Fruit fly (Drosophila melanogaster) whole organism, adult: ENCODE data around the gene Rdh.

Experiments used
- CG11617 ChIP-seq: fragments of 200-800 bp; sonication (Bioruptor generic); optimal IDR thresholded peaks from 2 replicates; lab custom pipeline; 2017; ENCODE audit warnings: mild to moderate bottlenecking, missing biosample characterization, missing genetic modification reagents, missing genetic modification characterization
- CG12768 ChIP-seq: fragments of 200-800 bp; sonication (Bioruptor generic); optimal IDR thresholded peaks from 2 replicates; lab custom pipeline; 2017; ENCODE audit warnings: missing biosample characterization, missing genetic modification characterization, mild to moderate bottlenecking, moderate library complexity, missing genetic modification reagents
- CG14711 ChIP-seq: fragments of 200-800 bp; sonication (Bioruptor generic); optimal IDR thresholded peaks from 2 replicates; lab custom pipeline; 2018; ENCODE audit warnings: missing biosample characterization, mild to moderate bottlenecking, missing genetic modification characterization, moderate library complexity
- CG1620 ChIP-seq: fragments of 200-800 bp; sonication (Bioruptor generic); optimal IDR thresholded peaks from 2 replicates; lab custom pipeline; 2016; ENCODE audit warnings: missing biosample characterization, missing genetic modification characterization
- CG33017 ChIP-seq: fragments of 200-800 bp; sonication (Bioruptor generic); optimal IDR thresholded peaks from 2 replicates; lab custom pipeline; 2018; ENCODE audit warnings: missing biosample characterization, mild to moderate bottlenecking, missing genetic modification characterization, moderate library complexity
- CG5204 ChIP-seq: fragments of 200-800 bp; sonication (Bioruptor generic); optimal IDR thresholded peaks from 2 replicates; lab custom pipeline; 2016; ENCODE audit warnings: missing biosample characterization, missing genetic modification characterization
- CG7045 ChIP-seq: fragments of 200-800 bp; sonication (Bioruptor generic); optimal IDR thresholded peaks from 2 replicates; lab custom pipeline; 2017; ENCODE audit warnings: missing biosample characterization, mild to moderate bottlenecking, missing genetic modification characterization
- CG7101 ChIP-seq: fragments of 200-800 bp; sonication (Bioruptor generic); optimal IDR thresholded peaks from 2 replicates; lab custom pipeline; 2018; ENCODE audit warnings: missing biosample characterization, mild to moderate bottlenecking, missing genetic modification characterization, moderate library complexity
- Clk ChIP-seq: fragments of 200-800 bp; sonication (Bioruptor generic); optimal IDR thresholded peaks from 2 replicates; lab custom pipeline; 2017; ENCODE audit warnings: missing biosample characterization, missing genetic modification characterization
- Crg-1 ChIP-seq: fragments of 200-800 bp; sonication (Bioruptor generic); optimal IDR thresholded peaks from 2 replicates; lab custom pipeline; 2016; ENCODE audit warnings: missing biosample characterization, missing genetic modification characterization
- Hr96 ChIP-seq: fragments of 200-800 bp; sonication (Bioruptor generic); optimal IDR thresholded peaks from 2 replicates; lab custom pipeline; 2016; ENCODE audit warnings: missing biosample characterization, missing genetic modification characterization
- Mnt ChIP-seq: fragments of 200-800 bp; sonication (Bioruptor generic); optimal IDR thresholded peaks from 2 replicates; lab custom pipeline; 2016; ENCODE audit warnings: missing biosample characterization, mild to moderate bottlenecking, missing genetic modification characterization
- bab1 ChIP-seq: fragments of 200-800 bp; sonication (Bioruptor generic); optimal IDR thresholded peaks from 3 replicates; lab custom pipeline; 2019; ENCODE audit warnings: missing biosample characterization, mild to moderate bottlenecking, missing genetic modification characterization, moderate library complexity
- cic ChIP-seq: fragments of 200-800 bp; sonication (Bioruptor generic); optimal IDR thresholded peaks from 2 replicates; lab custom pipeline; 2017; ENCODE audit warnings: missing biosample characterization, mild to moderate bottlenecking, missing genetic modification characterization, moderate library complexity
- cnc ChIP-seq, 2 experiments: fragments of >200 bp; optimal IDR thresholded peaks; 2 replicates each; lab custom pipeline; 2017
- kay ChIP-seq: fragments of 200-800 bp; sonication (Bioruptor generic); peaks from one replicate; lab custom pipeline; 2016; ENCODE audit warnings: missing biosample characterization, missing genetic modification characterization, borderline replicate concordance
- ovo ChIP-seq: fragments of 200-800 bp; sonication (Bioruptor generic); optimal IDR thresholded peaks from 2 replicates; lab custom pipeline; 2016; ENCODE audit warnings: missing biosample characterization, missing genetic modification characterization
- pad ChIP-seq: fragments of 200-800 bp; sonication (Bioruptor generic); optimal IDR thresholded peaks from 3 replicates; lab custom pipeline; 2017; ENCODE audit warnings: missing biosample characterization, missing genetic modification characterization, mild to moderate bottlenecking, moderate library complexity, missing genetic modification reagents
- tj ChIP-seq: fragments of 200-800 bp; sonication (Bioruptor generic); optimal IDR thresholded peaks from 3 replicates; lab custom pipeline; 2017; ENCODE audit warnings: missing biosample characterization, mild to moderate bottlenecking, missing genetic modification characterization, moderate library complexity
- toe ChIP-seq: fragments of 200-800 bp; sonication (Bioruptor generic); optimal IDR thresholded peaks from 2 replicates; lab custom pipeline; 2016; ENCODE audit warnings: missing biosample characterization, missing genetic modification characterization

The Rdh gene

DNA sequence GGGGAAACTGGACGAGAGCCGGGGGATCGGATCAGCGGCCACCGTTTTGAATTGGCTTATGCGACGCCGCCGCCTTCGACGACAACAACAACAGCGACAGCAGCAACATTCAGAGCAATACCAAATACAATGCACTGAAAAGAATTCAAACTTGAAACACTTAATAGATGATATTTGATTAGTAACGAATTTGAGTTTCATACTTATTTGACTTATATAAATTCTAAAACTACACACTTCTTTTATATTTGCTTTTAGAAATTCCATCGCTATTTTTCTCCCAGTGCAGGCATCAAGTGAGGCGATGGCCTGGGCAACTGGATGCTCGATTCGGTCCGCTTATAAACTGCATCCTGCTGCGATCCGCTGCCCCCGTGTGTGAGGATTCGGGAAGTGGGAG is 42.8 kb downstream of the Rdh start:
- TF ChIP-seq kay (GFP tag; lab: Kevin White, UChicago) = no peak
- no peak for TF ChIP-seq CG33017

DNA sequence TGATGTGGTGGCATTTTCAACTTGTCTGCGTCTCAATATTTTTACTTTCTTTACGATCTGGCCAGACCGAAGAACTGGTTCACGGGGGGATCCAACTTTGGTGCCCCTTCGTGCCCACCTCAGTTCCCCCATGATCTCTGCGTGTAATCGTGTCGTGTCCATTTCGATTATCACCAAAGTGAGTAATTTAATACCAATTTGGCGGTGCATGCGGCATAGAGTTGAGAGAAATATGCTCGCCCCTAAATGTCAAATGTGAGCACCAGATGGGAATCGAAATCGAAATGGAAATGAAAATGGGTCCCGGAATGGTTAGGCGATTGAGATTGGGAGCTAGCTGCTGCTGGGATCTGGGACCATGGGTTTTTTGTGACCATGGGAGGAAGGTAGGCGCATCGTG is 46.0 kb downstream of the Rdh start:
- TF ChIP-seq cic (GFP tag; lab: Kevin White, UChicago) (no peak), Clk (no peak), CG11617 (no peak), Hr96 (no peak), CG7101 (tag; lab: Kevin White, UChicago) (no peak)

DNA sequence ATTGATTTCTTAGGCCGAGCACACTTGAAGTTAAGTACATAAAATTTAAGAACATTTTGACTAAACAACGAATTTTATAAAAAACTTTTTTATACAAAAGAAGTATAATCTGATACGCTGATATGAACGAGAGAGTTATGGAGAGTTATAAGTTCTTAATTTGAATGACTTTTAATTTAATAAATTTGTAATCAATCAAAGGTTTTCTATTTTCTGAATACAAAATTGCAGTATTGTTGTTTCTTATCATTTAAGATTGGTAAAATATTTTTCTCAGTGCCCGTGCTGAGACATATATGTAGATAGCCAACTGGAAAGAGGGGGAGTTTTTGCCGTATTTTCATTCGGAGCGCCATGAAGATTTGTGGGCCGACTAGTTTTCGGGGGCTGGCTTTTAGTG is 47.8 kb downstream of the Rdh start:
- TF ChIP-seq Hr96 (no peak), CG7101 (tag; lab: Kevin White, UChicago) (no peak), Clk (no peak)

DNA sequence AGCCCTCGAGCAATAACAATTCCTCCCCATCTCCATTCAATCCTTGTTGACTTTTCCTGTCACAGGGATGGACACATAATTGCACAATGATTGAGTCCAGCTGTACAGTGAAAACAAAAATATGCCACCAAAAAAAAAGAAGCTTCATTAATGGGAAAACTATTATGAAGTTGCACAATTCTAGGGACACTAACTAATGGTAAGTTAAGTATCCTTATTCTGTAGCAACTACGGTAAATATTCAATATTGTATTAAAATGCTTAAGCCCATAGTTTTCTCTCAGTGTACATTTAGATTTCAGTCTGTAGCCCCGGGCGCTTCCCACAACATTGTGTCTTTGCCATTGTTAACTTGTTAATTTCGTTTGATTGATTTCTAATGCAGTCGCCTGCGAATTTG is 49.8 kb downstream of the Rdh start:
- TF ChIP-seq Mnt (GFP tag; lab: Kevin White, UChicago) (no peak), CG12768 (no peak), Crg-1 (GFP tag; lab: Kevin White, UChicago) (no peak), CG33017 (no peak), CG1620 (GFP tag; lab: Kevin White, UChicago) (no peak), pad (GFP tag; lab: Kevin White, UChicago) (no peak), bab1 (GFP tag; lab: Kevin White, UChicago) (no peak), Hr96 (no peak), CG7101 (tag; lab: Kevin White, UChicago) (no peak), toe (GFP tag; lab: Kevin White, UChicago) (no peak), CG14711 (tag; lab: Kevin White, UChicago) (no peak), CG5204 (no peak), Clk (no peak), CG7045 (GFP tag; lab: Kevin White, UChicago) (no peak), cnc (optimal IDR thresholded peaks at IDR 0.05; lab: Kevin White, UChicago) (no peak), tj (GFP tag; lab: Kevin White, UChicago) (no peak), CG11617 (no peak), ovo (GFP tag; lab: Kevin White, UChicago) (no peak), kay (GFP tag; lab: Kevin White, UChicago) (no peak), cic (GFP tag; lab: Kevin White, UChicago) (no peak)

DNA sequence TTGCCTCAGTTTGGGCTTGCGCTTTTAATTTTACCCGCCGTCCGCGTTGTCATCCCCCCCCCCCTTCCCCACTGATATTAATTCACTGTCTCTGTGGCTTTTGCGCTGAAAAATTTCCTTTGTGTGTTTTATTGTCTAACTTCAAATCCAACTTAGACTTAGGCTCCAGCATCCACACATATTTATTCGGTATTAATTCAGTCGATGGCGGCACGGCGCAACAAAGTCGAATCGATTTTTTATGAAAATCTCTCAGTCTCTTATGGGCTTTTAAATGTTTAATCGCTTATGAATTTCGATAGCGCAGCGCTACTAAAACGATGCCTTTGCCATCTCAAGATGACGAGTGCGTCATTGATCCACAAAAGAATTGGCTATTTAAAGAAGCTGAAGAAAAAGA is 50.7 kb downstream of the Rdh start:
- TF ChIP-seq kay (GFP tag; lab: Kevin White, UChicago) = peak; percentile 19
- no peak for TF ChIP-seq pad (GFP tag; lab: Kevin White, UChicago)

DNA sequence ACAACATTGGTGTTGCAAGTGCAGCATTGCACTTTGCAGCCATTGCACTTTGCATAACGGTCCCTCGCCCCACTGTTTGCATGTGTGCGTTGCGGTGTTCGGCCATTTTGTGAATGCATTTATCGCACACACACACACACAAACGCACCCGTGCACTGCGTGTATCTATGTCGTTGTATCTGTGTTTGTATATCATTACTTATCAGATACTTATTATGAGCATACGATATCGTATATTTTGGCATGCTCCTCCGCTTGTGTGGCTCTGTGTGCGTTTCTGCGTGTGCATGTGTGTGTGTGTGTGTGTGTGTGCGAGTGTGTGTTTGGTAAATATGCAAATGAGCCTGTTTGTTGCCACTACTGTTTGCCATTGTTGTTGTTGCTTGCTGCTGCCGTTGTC is 51.6 kb downstream of the Rdh start:
- TF ChIP-seq CG7101 (tag; lab: Kevin White, UChicago) (no peak), CG14711 (tag; lab: Kevin White, UChicago) (no peak), Mnt (GFP tag; lab: Kevin White, UChicago) (no peak), ovo (GFP tag; lab: Kevin White, UChicago) (no peak), CG33017 (no peak), Crg-1 (GFP tag; lab: Kevin White, UChicago) (no peak), CG11617 (no peak), cic (GFP tag; lab: Kevin White, UChicago) (no peak), toe (GFP tag; lab: Kevin White, UChicago) (no peak), bab1 (GFP tag; lab: Kevin White, UChicago) (no peak), kay (GFP tag; lab: Kevin White, UChicago) (no peak), Hr96 (no peak), CG7045 (GFP tag; lab: Kevin White, UChicago) (no peak), cnc (optimal IDR thresholded peaks at IDR 0.05; lab: Kevin White, UChicago) (no peak), CG1620 (GFP tag; lab: Kevin White, UChicago) (no peak)
